Worm (Caenorhabditis elegans): Measurements from ENCODE around the gene uda-1.

Gene uda-1

DNA sequence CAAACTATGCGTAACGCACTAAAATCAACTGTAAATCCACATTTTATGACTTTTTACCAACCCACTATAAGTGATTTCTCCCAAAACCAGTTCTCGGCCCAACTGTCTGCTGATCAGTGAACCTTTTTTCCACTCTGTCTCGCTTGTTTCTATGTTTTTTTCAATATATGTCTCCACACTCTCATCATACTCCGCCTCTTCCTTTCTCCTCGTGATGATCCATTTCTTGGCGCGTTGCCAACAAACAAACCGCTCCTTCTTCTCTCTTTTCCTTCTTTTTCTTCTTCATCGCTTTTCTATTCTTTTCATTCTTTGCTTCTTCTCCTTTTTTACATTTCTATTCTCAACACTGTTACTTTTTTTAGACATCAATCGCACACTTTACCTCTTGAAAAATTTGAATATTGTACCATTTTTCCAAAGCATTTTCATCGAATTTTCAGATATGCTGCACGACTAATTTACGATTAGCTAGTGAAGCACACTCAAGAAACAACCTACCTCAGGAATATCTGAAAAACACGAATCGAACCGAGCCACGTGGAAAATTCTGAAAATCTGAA, 38.8 kb downstream of the uda-1 start, which contains the start of gene T06E8.8:
Gene T06E8.8, plus strand, starts transcription at position 513 of the 563 bp plus-strand sequence.
- no peak for TF ChIP-seq unc-42 (tag; optimal IDR thresholded peaks at IDR 0.05)
- TF ChIP-seq hlh-8 (tag; optimal IDR thresholded peaks at IDR 0.05): no peak
- TF ChIP-seq ceh-2 (tag; optimal IDR thresholded peaks at IDR 0.05): no peak
- TF ChIP-seq ceh-18 (tag; optimal IDR thresholded peaks at IDR 0.05): peak; percentile 62
- TF ChIP-seq fax-1 (tag; optimal IDR thresholded peaks at IDR 0.05): no peak
- no peak for TF ChIP-seq pqm-1 (tag; optimal IDR thresholded peaks at IDR 0.05)

DNA sequence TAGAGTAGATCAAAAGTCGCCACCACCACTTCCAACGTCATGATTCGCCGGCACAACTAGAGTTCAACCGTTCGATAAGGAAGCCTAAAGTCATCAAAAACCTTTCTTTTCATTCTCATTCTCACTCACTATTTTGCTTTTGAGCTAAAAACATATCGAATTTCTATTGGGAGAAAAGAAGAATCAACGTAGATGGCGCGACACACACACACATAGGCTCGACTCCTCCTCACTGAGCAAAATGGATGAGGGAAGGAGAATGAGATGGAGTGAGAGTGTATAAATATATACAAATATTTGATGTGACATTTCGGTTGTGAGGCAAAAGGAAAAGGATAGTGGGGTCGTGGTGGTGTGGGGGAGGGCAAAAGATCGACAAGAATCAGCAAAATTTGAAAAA, 40.2 kb downstream of the uda-1 start:
- no peak for TF ChIP-seq hlh-30 (tag; optimal IDR thresholded peaks at IDR 0.05; ENCODE audit: insufficient read depth)
- no peak for TF ChIP-seq zip-5 (tag; optimal IDR thresholded peaks at IDR 0.05)
- TF ChIP-seq ceh-34 (tag; optimal IDR thresholded peaks at IDR 0.05): peak; percentile 68
- peak; percentile 58 for TF ChIP-seq ceh-19 (GFP tag; optimal IDR thresholded peaks at IDR 0.05)
- no peak for TF ChIP-seq fkh-6 (tag; optimal IDR thresholded peaks at IDR 0.05)

DNA sequence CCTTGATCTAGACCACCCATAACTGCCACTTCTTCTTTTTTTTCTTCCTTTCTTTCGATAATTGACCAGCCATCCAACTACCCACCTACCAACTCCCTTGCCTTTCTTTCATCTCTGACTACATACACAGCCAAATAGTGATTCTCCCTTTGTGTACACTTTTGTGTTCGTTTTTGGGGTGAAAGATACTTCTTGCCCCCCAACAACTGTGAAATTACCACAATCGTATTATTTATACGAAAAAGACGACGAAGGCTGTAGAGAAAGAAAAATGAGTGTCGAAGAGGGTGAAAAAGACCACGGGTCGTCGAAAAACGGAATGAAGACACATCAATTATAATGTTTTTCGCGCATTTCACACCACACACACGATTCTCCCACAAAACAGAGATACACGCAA, 41.9 kb downstream of the uda-1 start:
- TF ChIP-seq pat-9 (tag; optimal IDR thresholded peaks at IDR 0.05) (no peak), K02D7.2 (tag; optimal IDR thresholded peaks at IDR 0.05) (no peak), madf-2 (tag; optimal IDR thresholded peaks at IDR 0.05) (no peak), ceh-45 (GFP tag; IDR thresholded peaks at IDR 0.05) (no peak), ahr-1 (tag; optimal IDR thresholded peaks at IDR 0.05) (no peak), fax-1 (tag; optimal IDR thresholded peaks at IDR 0.05) (no peak), dmd-4 (tag; optimal IDR thresholded peaks at IDR 0.05; ENCODE audit: borderline replicate concordance) (no peak), elt-4 (tag; optimal IDR thresholded peaks at IDR 0.05) (no peak), unc-3 (GFP tag; conservative IDR thresholded peaks at IDR 0.05) (no peak), unc-3 (tag; optimal IDR thresholded peaks at IDR 0.05) (no peak), odd-2 (tag; optimal IDR thresholded peaks at IDR 0.05) (no peak)

DNA sequence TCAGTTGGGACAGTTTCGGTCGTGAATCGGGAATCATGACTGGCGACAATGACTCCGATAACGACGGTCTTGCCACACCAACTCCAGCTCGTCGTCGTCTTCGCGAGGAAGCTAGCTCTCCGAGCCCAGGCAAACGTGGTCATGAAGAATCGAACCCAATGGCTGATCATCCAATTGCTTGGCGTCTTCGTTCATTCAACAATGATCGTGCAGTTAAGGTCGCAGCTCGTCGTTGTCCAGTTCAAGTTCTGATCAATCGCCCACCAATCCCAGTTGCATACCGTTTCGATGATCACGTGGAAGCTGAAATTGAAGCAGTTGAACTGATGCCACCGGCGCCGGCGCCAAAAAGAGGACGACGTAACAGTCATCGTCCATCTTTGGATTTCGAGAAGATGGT, 42.6 kb downstream of the uda-1 start:
- TF ChIP-seq ceh-6 (GFP tag; optimal IDR thresholded peaks at IDR 0.05): no peak
- TF ChIP-seq hlh-30 (tag; optimal IDR thresholded peaks at IDR 0.05; ENCODE audit: insufficient read depth): no peak

DNA sequence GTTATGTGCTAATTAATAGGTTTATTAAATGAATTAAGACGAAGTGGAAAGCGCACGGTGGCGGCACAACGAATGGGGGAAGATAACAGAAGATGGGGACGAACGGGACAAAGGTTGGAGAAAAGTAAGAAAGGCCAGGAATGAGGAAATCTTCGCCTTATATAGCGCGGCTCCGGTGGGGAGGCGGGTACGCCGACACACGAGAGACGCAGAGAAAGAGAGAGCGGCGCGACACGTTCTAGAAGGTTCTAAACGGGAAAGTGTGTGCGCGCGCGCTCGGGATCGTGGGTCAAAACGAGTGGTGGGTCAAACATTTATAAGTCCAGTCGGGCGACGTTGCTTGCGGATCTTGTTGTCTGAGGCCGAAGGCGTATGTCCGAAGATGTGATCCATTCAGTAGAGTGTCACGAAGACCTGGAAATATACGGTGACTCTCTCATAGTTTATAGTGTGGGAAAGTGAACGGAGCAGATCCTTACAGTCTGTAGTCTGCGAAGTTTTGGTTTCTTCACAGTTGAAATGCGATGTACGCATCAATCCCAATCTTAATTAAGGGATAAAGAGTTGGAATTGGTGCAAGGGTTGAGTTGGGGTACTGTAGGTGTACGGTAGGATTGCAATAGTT, 44.7 kb downstream of the uda-1 start:
- 0 out of 2 replicates have a peak, but pooled peaks have one; percentile 33 for TF ChIP-seq ceh-45 (GFP tag; IDR thresholded peaks at IDR 0.05)

DNA sequence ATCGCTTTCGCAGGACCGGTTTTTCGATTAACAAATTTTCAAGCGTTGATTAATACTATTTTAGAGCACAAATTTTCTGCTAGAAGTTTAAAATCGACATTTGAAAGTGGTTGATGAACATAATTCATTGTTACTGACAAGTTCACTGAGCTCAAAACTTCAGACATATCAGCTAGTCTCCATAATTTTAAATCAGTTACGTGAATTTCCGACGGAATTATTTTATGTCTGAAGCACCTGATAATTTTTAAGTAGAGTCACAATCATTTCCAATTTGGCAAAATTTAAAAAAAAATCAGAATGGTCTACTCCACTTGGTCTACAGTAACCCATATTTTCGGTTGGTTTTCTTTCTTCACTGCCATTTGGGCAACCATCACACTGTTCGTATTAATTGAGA, 47.3 kb downstream of the uda-1 start, which contains the start of gene str-118:
Gene str-118, plus strand, starts transcription at position 301 of the 400 bp plus-strand sequence.
- TF ChIP-seq pha-4 (tag; optimal IDR thresholded peaks at IDR 0.05): no peak
- TF ChIP-seq K02D7.2 (tag; optimal IDR thresholded peaks at IDR 0.05): no peak
- no peak for TF ChIP-seq hlh-13 (GFP tag; optimal IDR thresholded peaks at IDR 0.05)
- no peak for TF ChIP-seq pag-3 (tag; optimal IDR thresholded peaks at IDR 0.05; ENCODE audit: borderline replicate concordance)
- TF ChIP-seq ceh-18 (tag; optimal IDR thresholded peaks at IDR 0.05): no peak
- no peak for TF ChIP-seq ceh-9 (tag; optimal IDR thresholded peaks at IDR 0.05)
- TF ChIP-seq F13H6.1 (tag; optimal IDR thresholded peaks at IDR 0.05): no peak
- TF ChIP-seq ceh-14 (tag; optimal IDR thresholded peaks at IDR 0.05): no peak

DNA sequence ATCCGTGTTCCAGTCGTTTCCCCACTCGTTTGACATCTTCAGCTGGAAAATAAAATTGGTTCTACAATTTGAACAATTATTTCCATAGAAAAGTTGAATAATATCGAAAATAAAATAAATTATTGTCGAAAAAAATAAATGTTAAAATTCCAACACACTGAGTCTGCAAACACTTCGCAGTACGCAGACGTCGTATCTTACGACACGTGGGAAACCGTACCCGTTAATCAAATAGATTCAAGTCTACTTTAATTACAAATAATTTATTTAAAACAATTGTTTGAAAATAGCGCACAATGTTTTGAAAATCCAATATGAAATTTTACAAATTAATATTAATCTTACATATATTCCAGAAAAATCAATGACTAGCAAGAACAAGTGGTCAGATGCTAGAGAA, 50.3 kb downstream of the uda-1 start, which contains the start of gene yif-1:
Gene yif-1, minus strand, starts transcription at position 42 of the 400 bp plus-strand sequence.
- TF ChIP-seq pros-1 (tag; optimal IDR thresholded peaks at IDR 0.05): no peak
- no peak for TF ChIP-seq hlh-6 (tag; optimal IDR thresholded peaks at IDR 0.05)
- peak; percentile 70 for TF ChIP-seq unc-42 (tag; optimal IDR thresholded peaks at IDR 0.05)
- no peak for TF ChIP-seq sox-4 (tag; optimal IDR thresholded peaks at IDR 0.05)
- TF ChIP-seq ceh-24 (tag; optimal IDR thresholded peaks at IDR 0.05): no peak
- TF ChIP-seq ceh-34 (tag; optimal IDR thresholded peaks at IDR 0.05): no peak
- TF ChIP-seq unc-86 (tag; optimal IDR thresholded peaks at IDR 0.05): no peak
- TF ChIP-seq ceh-30 (tag; optimal IDR thresholded peaks at IDR 0.05): peak; percentile 36

Data from whole organism, late embryonic.